Fruit fly (Drosophila melanogaster) whole organism, prepupa: ENCODE results near the gene bel.

Experiments used
- CG6163 ChIP-seq: fragments of 200-800 bp; sonication (Bioruptor generic); IDR thresholded peaks from 3 replicates; pipeline ENCODE4 v1.3.6; 2022; ENCODE audit warnings: missing biosample characterization, missing genetic modification characterization
- CG8119 ChIP-seq: fragments of 200-800 bp; sonication (Bioruptor generic); IDR thresholded peaks from 3 replicates; pipeline ENCODE4 v1.3.6; 2022; ENCODE audit warnings: missing biosample characterization, missing genetic modification characterization
- Sox15 ChIP-seq: fragments of 200-800 bp; sonication (Bioruptor generic); optimal IDR thresholded peaks from 3 replicates; lab custom pipeline; 2016; ENCODE audit warnings: missing biosample characterization, missing genetic modification characterization
- fkh ChIP-seq: fragments of 200-800 bp; sonication (Bioruptor generic); optimal IDR thresholded peaks from 3 replicates; lab custom pipeline; 2017; ENCODE audit warnings: missing biosample characterization, mild to moderate bottlenecking, missing genetic modification characterization, moderate library complexity
- salr ChIP-seq, 2 experiments: fragments of 200-800 bp; sonication (Bioruptor generic); optimal IDR thresholded peaks; 3 replicates each; lab custom pipeline; 2016 to 2018; ENCODE audit warnings: missing biosample characterization in 2 of 2, missing genetic modification characterization in 2 of 2, mild to moderate bottlenecking in 1 of 2

- TF ChIP-seq CG6163 (GFP tag; lab: Robert Waterston, UW) (peak; percentile 52), Sox15 (GFP tag; lab: Kevin White, UChicago) (no peak), salr (GFP tag; optimal IDR thresholded peaks at IDR 0.05; lab: Kevin White, UChicago) (no peak), CG8119 (GFP tag; lab: Robert Waterston, UW) (no peak), fkh (GFP tag; lab: Kevin White, UChicago) (no peak)
Observed at dm6 chr3R:8659907-8660660, 477 bp downstream of the bel start.
